Fruit fly (Drosophila melanogaster): Measurements from ENCODE around the gene CheB38b.

Gene CheB38b

dm6 chr2L:20817170-20817569 lies at the start of gene CheB38b:
TSS of gene CheB38b (minus strand) at chr2L:20817270.
- no peak for TF ChIP-seq CG17801 (GFP tag; optimal IDR thresholded peaks at IDR 0.05; ENCODE audit: partially characterized antibody)

dm6 chr2L:20864764-20865265 lies 47.7 kb upstream of the CheB38b start, which contains the start of gene CG9338:
TSS of gene CG9338 (plus strand) at chr2L:20865215.
- TF ChIP-seq CG17801 (GFP tag; optimal IDR thresholded peaks at IDR 0.05; ENCODE audit: partially characterized antibody): peak; percentile 73

- no peak for TF ChIP-seq CG17801 (GFP tag; optimal IDR thresholded peaks at IDR 0.05; ENCODE audit: partially characterized antibody)
Observed at dm6 chr2L:20858371-20859340, 41.6 kb upstream of the CheB38b start, which contains the start of gene bero. TSS of gene bero (plus strand) at chr2L:20858695.

dm6 chr2L:20857791-20858190 lies 40.7 kb upstream of the CheB38b start, which contains the start of gene CG14400:
TSS of gene CG14400 (minus strand) at chr2L:20857891.
- no peak for TF ChIP-seq CG17801 (GFP tag; optimal IDR thresholded peaks at IDR 0.05; ENCODE audit: partially characterized antibody)

DNA sequence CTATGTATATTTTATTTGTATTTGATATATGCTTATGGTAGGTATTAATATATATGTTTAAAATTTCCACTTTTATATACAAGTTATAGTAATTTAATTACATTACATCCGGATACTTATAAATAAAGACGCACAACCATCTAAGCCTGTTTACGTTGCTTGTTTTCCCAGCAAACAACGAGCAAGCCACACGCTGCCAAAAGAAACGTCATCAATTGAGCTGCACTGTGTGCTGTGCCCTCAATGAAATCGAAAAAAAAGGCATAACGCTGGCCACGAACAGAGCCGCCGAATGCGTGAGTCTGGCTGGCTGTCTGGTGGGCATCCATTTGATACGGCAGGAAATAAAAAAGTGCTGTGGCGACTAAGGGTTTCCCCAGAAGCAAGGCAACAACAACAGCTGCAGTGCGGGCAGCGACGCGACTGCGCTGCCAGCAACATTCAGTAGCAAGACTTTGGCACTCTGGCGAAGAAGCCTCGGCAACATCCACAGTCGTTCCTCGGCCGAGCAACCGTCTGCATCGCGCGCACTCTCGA lies 35.1 kb upstream of the CheB38b start, which contains the start of gene twit:
Gene twit (plus strand): TSS at position 487 of the 537 bp plus-strand sequence.
- no peak for TF ChIP-seq CG17801 (GFP tag; optimal IDR thresholded peaks at IDR 0.05; ENCODE audit: partially characterized antibody)

dm6 chr2L:20851592-20851991 lies 34.5 kb upstream of the CheB38b start:
- TF ChIP-seq CG17801 (GFP tag; optimal IDR thresholded peaks at IDR 0.05; ENCODE audit: partially characterized antibody): no peak

- TF ChIP-seq CG17801 (GFP tag; optimal IDR thresholded peaks at IDR 0.05; ENCODE audit: partially characterized antibody): no peak
Observed at dm6 chr2L:20849000-20849399, 31.9 kb upstream of the CheB38b start, which contains the start of gene CG14402. TSS of gene CG14402 (plus strand) at chr2L:20849300.

DNA sequence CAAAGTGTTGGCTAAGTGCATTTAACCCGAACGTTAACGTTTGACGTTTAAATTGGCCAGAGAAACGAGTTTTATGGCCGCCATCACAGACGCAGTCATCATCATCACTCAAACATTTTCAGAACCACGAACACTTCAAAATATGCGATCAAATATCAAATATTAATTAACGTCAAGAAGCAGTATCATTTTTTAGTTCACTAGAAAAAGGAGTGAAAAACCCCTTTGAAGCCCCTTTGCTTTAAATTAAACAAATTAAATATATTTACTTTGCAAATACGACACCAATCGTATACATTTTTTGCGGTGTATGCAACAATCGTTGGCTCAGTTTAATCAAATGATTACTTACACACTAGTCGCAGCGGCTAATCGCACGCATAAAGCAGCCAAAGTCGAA lies 27.3 kb upstream of the CheB38b start:
- no peak for TF ChIP-seq CG17801 (GFP tag; optimal IDR thresholded peaks at IDR 0.05; ENCODE audit: partially characterized antibody)

DNA sequence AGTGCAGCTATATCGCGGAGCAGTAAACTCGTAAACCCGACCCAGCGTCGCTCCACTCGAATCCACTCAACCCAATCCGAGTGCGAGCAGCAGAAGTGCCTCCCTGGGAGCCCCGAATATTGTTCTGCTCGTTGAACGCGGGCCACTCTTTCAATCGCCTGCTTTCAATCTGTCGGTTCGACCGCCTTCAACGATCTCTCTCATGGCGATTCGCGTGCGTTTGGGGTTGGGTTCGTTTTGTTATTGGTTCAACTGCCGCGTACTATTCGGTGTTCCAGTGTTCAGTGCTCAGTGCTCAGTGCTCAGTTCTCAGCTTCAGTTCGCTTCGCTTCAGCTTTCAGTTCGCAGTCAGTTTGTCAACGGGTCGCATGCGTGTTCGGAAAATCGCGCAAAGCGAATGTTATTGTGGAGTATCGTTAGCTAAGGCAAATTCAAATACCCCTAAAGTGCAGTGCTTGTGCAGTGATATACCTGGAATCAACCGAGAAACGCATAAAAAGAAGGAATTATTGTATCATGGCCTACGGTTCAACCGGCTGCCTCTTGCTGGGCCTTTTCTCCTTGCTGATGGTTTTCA lies 23.5 kb upstream of the CheB38b start, which contains the start of gene CG31676:
Gene CG31676 (plus strand): TSS at position 289 of the 577 bp plus-strand sequence.
- TF ChIP-seq CG17801 (GFP tag; optimal IDR thresholded peaks at IDR 0.05; ENCODE audit: partially characterized antibody): no peak

DNA sequence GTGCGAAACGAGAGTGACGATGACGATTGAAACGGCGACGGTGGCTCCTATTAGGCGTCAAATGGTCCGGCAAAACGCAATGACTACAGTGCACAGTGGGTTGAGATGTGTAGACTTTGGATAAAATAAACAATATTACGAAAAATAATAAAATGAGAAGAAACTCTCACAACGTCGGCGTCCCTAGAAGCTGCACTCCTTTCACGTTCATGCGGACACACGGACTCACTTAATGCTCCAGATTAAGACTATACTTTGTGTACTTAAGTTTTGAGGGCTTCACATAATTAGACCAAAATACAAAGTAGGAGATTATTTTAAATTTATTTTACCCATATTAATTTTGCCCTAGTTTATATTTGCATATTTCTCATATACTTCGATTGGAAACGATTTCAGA lies 22.9 kb upstream of the CheB38b start:
- no peak for TF ChIP-seq CG17801 (GFP tag; optimal IDR thresholded peaks at IDR 0.05; ENCODE audit: partially characterized antibody)

DNA sequence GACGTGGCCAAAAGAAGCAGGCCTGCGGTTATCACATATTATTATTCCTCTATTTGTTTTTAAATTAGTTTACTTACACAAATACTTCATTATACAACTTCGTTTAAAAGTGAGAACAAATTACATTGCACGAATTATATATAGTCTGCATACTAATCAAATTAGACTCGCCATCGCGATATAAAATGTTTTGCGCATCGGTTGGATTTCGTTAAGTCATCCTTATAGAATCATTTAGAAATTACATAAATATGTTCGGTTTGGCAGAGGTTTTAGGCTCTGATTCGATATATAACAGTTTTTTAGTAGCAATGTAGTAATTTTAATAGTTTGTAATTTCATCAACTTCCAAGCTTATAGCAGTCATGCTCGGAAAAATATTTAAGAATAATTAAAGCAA lies 20.8 kb upstream of the CheB38b start, which contains the start of gene Spn38F:
Gene Spn38F (minus strand): TSS at position 101 of the 400 bp plus-strand sequence.
- no peak for TF ChIP-seq CG17801 (GFP tag; optimal IDR thresholded peaks at IDR 0.05; ENCODE audit: partially characterized antibody)

dm6 chr2L:20835501-20835900 lies 18.4 kb upstream of the CheB38b start, which contains the start of gene Oseg5:
TSS of gene Oseg5 (minus strand) at chr2L:20835840.
- TF ChIP-seq CG17801 (GFP tag; optimal IDR thresholded peaks at IDR 0.05; ENCODE audit: partially characterized antibody): no peak

DNA sequence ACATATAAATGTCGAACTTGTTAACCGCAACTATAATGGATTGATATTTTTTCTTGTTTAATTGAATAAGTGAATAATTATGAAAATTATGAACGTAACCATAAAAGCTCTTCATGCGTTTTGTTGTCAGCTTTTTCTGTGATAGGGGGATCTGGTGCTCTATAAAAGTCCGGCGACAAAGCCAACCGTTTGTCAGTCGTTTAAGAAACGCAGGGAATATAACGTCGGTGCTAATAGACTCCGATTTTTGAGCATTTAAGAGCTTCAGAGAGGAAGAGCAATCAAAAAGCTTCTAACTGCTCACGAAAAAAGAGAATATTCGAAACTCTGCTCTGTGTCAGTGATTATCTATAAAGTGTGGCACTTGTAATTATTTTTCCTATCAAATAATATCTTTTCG lies 14.0 kb upstream of the CheB38b start, which contains the start of gene CG31674:
Gene CG31674 (plus strand): TSS at position 203 of the 400 bp plus-strand sequence.
- TF ChIP-seq CG17801 (GFP tag; optimal IDR thresholded peaks at IDR 0.05; ENCODE audit: partially characterized antibody): peak; percentile 34

- peak; percentile 26 for TF ChIP-seq CG17801 (GFP tag; optimal IDR thresholded peaks at IDR 0.05; ENCODE audit: partially characterized antibody)
Observed at dm6 chr2L:20829755-20830396, 12.8 kb upstream of the CheB38b start.
